Worm (Caenorhabditis elegans) whole organism, L3 larva: ENCODE data around the gene H03E18.1.

ENCODE experiments used
- aly-2 ChIP-seq: fragments of 150-350 bp; optimal IDR thresholded peaks from 2 replicates; lab custom pipeline; 2014; ENCODE audit warnings: missing biosample characterization, missing genetic modification characterization
- ama-1 ChIP-seq: fragments of 150-350 bp; optimal IDR thresholded peaks from 2 replicates; lab custom pipeline; 2018
- hmg-11 ChIP-seq: sonication (generic microtip); optimal IDR thresholded peaks from 2 replicates; lab custom pipeline; 2016; ENCODE audit warnings: missing genetic modification characterization, missing compliant biosample characterization
- mdl-1 ChIP-seq: fragments of 150-350 bp; optimal IDR thresholded peaks from 2 replicates; lab custom pipeline; 2014; ENCODE audit warnings: missing biosample characterization, missing genetic modification characterization
- nfya-1 ChIP-seq: sonication (generic microtip); optimal IDR thresholded peaks from 2 replicates; lab custom pipeline; 2017; ENCODE audit warnings: missing genetic modification characterization, mild to moderate bottlenecking, missing compliant biosample characterization, antibody characterized with exemption, moderate library complexity; ENCODE audit not compliant: insufficient read depth
- nhr-25 ChIP-seq: sonication (generic microtip); optimal IDR thresholded peaks from 2 replicates; lab custom pipeline; 2017; ENCODE audit warnings: missing biosample characterization, missing genetic modification characterization
- pqm-1 ChIP-seq: fragments of 150-350 bp; optimal IDR thresholded peaks from 2 replicates; lab custom pipeline; 2017; ENCODE audit warnings: missing biosample characterization, missing genetic modification characterization, inconsistent platforms
- snpc-4 ChIP-seq: fragments of 150-350 bp; optimal IDR thresholded peaks from 2 replicates; lab custom pipeline; 2014; ENCODE audit warnings: missing biosample characterization, missing genetic modification characterization
- unc-39 ChIP-seq: sonication (generic microtip); optimal IDR thresholded peaks from 4 replicates; lab custom pipeline; 2017; ENCODE audit warnings: missing biosample characterization, missing genetic modification characterization

ce11 chrX:8550099-8550498, 42.4 kb downstream of the H03E18.1 start:
- TF ChIP-seq nfya-1 (tag; lab: Kevin White, UChicago) (peak; percentile 53), ama-1 (lab: Kevin White, UChicago) (no peak), nhr-25 (peak; percentile 96), mdl-1 (tag; lab: Kevin White, UChicago) (peak; percentile 61), aly-2 (tag; lab: Kevin White, UChicago) (no peak), hmg-11 (tag; lab: Kevin White, UChicago) (peak; percentile 46), pqm-1 (tag; lab: Kevin White, UChicago) (peak; percentile 27), unc-39 (no peak), snpc-4 (tag; lab: Kevin White, UChicago) (no peak)
